Worm (Caenorhabditis elegans): ENCODE results near the gene sma-9.
A peak's percentile ranks its signal among the peaks of the same experiment; 100 is the strongest.

The sma-9 gene

DNA sequence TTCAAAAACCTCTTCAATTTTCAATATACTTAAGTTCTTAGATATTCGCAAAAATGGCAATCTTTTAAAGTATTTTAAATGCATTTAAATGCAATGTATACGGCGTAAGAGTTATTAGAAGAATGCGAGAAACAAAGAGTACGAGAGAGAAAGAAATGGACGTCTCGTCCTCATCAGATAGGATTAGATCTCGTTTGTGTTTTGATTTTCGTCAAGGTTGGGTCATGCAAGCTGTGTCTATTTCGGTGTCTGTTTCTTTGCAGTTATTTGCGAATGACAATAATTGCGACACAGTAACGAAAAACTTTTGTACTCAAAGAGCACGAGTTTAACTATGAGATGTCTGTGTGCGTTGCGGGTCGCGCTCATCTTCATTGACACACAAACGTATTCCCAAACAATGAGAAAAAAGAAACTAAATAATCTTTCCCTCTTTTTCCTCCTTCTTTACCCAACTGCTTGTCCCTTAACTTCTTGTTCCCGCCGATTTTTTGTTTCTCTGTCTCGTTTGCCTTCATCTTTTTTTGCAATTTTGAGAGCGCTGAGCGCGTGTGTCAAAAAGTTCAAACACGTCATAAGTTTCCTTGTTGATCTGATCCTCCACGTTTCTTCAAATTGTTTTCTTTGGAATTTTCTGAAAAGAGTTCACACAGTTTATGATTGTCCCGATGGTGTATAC, 2.0 kb upstream of the sma-9 start (continued):
- no peak for TF ChIP-seq ama-1 (optimal IDR thresholded peaks at IDR 0.05)
- TF ChIP-seq egl-27 (tag; optimal IDR thresholded peaks at IDR 0.05): no peak
- no peak for TF ChIP-seq dmd-9 (GFP tag; IDR thresholded peaks at IDR 0.05)
- peak; percentile 27 for TF ChIP-seq hlh-11 (tag; optimal IDR thresholded peaks at IDR 0.05)
- no peak for TF ChIP-seq lsy-2 (tag; optimal IDR thresholded peaks at IDR 0.05)
- no peak for TF ChIP-seq nhr-42 (GFP tag; IDR thresholded peaks at IDR 0.05)
- no peak for TF ChIP-seq dmd-6 (GFP tag; IDR thresholded peaks at IDR 0.05)
- no peak for TF ChIP-seq zag-1 (tag; optimal IDR thresholded peaks at IDR 0.05)
- no peak for TF ChIP-seq nhr-111 (GFP tag; optimal IDR thresholded peaks at IDR 0.05)
- no peak for TF ChIP-seq daf-8 (GFP tag; IDR thresholded peaks at IDR 0.05)
- no peak for TF ChIP-seq nhr-11 (tag; optimal IDR thresholded peaks at IDR 0.05)
- TF ChIP-seq dmd-8 (GFP tag; IDR thresholded peaks at IDR 0.05): no peak
- no peak for TF ChIP-seq unc-130 (GFP tag; optimal IDR thresholded peaks at IDR 0.05)
- TF ChIP-seq set-16 (GFP tag; IDR thresholded peaks at IDR 0.05): no peak
- TF ChIP-seq nhr-10 (tag; optimal IDR thresholded peaks at IDR 0.05): no peak
- no peak for TF ChIP-seq zfp-3 (GFP tag; conservative IDR thresholded peaks at IDR 0.05)
- no peak for TF ChIP-seq lin-1 (GFP tag; IDR thresholded peaks at IDR 0.05)
- TF ChIP-seq ceh-32 (tag; optimal IDR thresholded peaks at IDR 0.05; ENCODE audit: poor library complexity): no peak
- no peak for TF ChIP-seq zfp-2 (tag; optimal IDR thresholded peaks at IDR 0.05)
- no peak for TF ChIP-seq mdt-29 (GFP tag; IDR thresholded peaks at IDR 0.05)
- no peak for TF ChIP-seq nhr-102 (tag; optimal IDR thresholded peaks at IDR 0.05)
- TF ChIP-seq tag-97 (GFP tag; IDR thresholded peaks at IDR 0.05): 0 out of 2 replicates have a peak, but pooled peaks have one; percentile 69
- TF ChIP-seq nhr-48 (tag; optimal IDR thresholded peaks at IDR 0.05): no peak
- no peak for TF ChIP-seq gei-8 (GFP tag; optimal IDR thresholded peaks at IDR 0.05)
- TF ChIP-seq ztf-7 (tag; optimal IDR thresholded peaks at IDR 0.05): no peak
- TF ChIP-seq unc-39 (tag; optimal IDR thresholded peaks at IDR 0.05): no peak
- peak; percentile 40 for TF ChIP-seq hlh-30 (tag; optimal IDR thresholded peaks at IDR 0.05; ENCODE audit: insufficient read depth)
- TF ChIP-seq F49E8.2 (tag; optimal IDR thresholded peaks at IDR 0.05; ENCODE audit: borderline replicate concordance): no peak
- TF ChIP-seq nhr-25 (tag; optimal IDR thresholded peaks at IDR 0.05; ENCODE audit: borderline replicate concordance, insufficient read depth): no peak
- TF ChIP-seq egl-43 (GFP tag; IDR thresholded peaks at IDR 0.05): no peak
- no peak for TF ChIP-seq daf-12 (tag; optimal IDR thresholded peaks at IDR 0.05)
- no peak for TF ChIP-seq skn-1 (tag; optimal IDR thresholded peaks at IDR 0.05)
- no peak for TF ChIP-seq F26F4.8 (GFP tag; conservative IDR thresholded peaks at IDR 0.05)
- no peak for TF ChIP-seq R02D3.7 (tag; optimal IDR thresholded peaks at IDR 0.05)
- TF ChIP-seq snpc-4 (tag; optimal IDR thresholded peaks at IDR 0.05): no peak
- no peak for TF ChIP-seq arid-1 (GFP tag; conservative IDR thresholded peaks at IDR 0.05)
- TF ChIP-seq ceh-44 (GFP tag; IDR thresholded peaks at IDR 0.05): no peak
- TF ChIP-seq ZK337.2 (GFP tag; IDR thresholded peaks at IDR 0.05): no peak
- TF ChIP-seq vab-7 (GFP tag; IDR thresholded peaks at IDR 0.05): no peak

DNA sequence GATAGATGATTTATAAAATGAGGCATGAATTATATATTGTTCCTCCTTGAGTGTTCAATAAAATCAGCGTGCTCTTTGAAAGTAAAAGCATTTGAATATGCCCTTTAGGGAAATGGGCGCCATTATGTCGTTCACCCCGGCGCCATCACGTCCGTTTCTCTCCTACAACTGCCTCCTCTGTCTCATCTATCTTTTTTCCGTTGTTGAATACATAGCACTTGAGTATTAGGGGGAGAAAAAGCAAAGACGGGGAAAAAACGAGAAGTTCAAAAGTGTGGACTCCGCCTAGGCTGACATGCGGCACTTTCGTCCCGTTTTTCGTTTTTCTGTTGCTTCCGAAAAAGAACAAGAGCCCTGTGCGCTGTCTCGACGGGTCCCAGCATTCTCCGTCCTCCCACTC, 1.4 kb upstream of the sma-9 start:
- TF ChIP-seq lsy-2 (tag; optimal IDR thresholded peaks at IDR 0.05) (peak in 1 of 2 experiments; percentile 32), dmd-6 (GFP tag; IDR thresholded peaks at IDR 0.05) (peak; percentile 12; the same call in 1 of the 2 replicates), daf-16 (GFP tag; optimal IDR thresholded peaks at IDR 0.05) (no peak), daf-16 (tag; optimal IDR thresholded peaks at IDR 0.05) (peak; percentile 21), mes-2 (tag; optimal IDR thresholded peaks at IDR 0.05; ENCODE audit: poor library complexity, severe bottlenecking) (peak; percentile 56), egl-43 (GFP tag; IDR thresholded peaks at IDR 0.05) (peak; percentile 20; the same call in 1 of the 2 replicates), nhr-6 (tag; optimal IDR thresholded peaks at IDR 0.05) (peak; percentile 3), hlh-11 (tag; optimal IDR thresholded peaks at IDR 0.05) (peak; percentile 17), nhr-48 (tag; optimal IDR thresholded peaks at IDR 0.05) (peak; percentile 52), ctbp-1 (GFP tag; IDR thresholded peaks at IDR 0.05) (0 out of 2 replicates have a peak, but pooled peaks have one; percentile 6), hmg-1.1 (GFP tag; IDR thresholded peaks at IDR 0.05) (peak; percentile 50), unc-62 (GFP tag; optimal IDR thresholded peaks at IDR 0.05 in 1 of 2) (peak in 1 of 2 experiments; percentile 88), unc-62 (tag; optimal IDR thresholded peaks at IDR 0.05) (no peak), F49E8.2 (tag; optimal IDR thresholded peaks at IDR 0.05; ENCODE audit: borderline replicate concordance) (no peak), rbr-2 (tag; optimal IDR thresholded peaks at IDR 0.05) (peak; percentile 34), Y5F2A.4 (GFP tag; optimal IDR thresholded peaks at IDR 0.05) (no peak), madf-9 (GFP tag; conservative IDR thresholded peaks at IDR 0.05) (0 out of 2 replicates have a peak, but pooled peaks have one; percentile 11), aha-1 (tag) (peak; percentile 97), skn-1 (tag; optimal IDR thresholded peaks at IDR 0.05) (no peak)
